Worm (Caenorhabditis elegans) whole organism, mixed stage, embryonic: ENCODE data around the gene Y57G7A.6.

Experiments
- blmp-1 ChIP-seq: fragments of 150-350 bp; optimal IDR thresholded peaks from 2 replicates; lab custom pipeline; 2014; ENCODE audit warnings: missing biosample characterization, missing genetic modification characterization
- ceh-43 ChIP-seq: fragments of 200-800 bp; sonication (Bioruptor generic); optimal IDR thresholded peaks from 2 replicates; lab custom pipeline; 2018; ENCODE audit warnings: mild to moderate bottlenecking, missing genetic modification characterization, moderate library complexity, missing compliant biosample characterization
- ces-1 ChIP-seq: fragments of 150-350 bp; optimal IDR thresholded peaks from 2 replicates; lab custom pipeline; 2014; ENCODE audit warnings: missing biosample characterization, missing genetic modification reagents, missing genetic modification characterization
- elt-1 ChIP-seq: sonication (generic microtip); optimal IDR thresholded peaks from 2 replicates; lab custom pipeline; 2017; ENCODE audit warnings: missing genetic modification characterization, mild to moderate bottlenecking, missing compliant biosample characterization, antibody characterized with exemption, moderate library complexity, borderline replicate concordance; ENCODE audit not compliant: insufficient read depth
- lin-13 ChIP-seq: fragments of 150-350 bp; optimal IDR thresholded peaks from 2 replicates; lab custom pipeline; 2014; ENCODE audit warnings: missing biosample characterization, missing genetic modification characterization
- lsy-2 ChIP-seq: fragments of 150-350 bp; optimal IDR thresholded peaks from 2 replicates; lab custom pipeline; 2014; ENCODE audit warnings: missing biosample characterization, missing genetic modification characterization
- mep-1 ChIP-seq: fragments of 150-350 bp; optimal IDR thresholded peaks from 2 replicates; lab custom pipeline; 2017; ENCODE audit warnings: missing biosample characterization, missing genetic modification reagents, missing genetic modification characterization, inconsistent platforms
- nhr-12 ChIP-seq: fragments of 150-350 bp; optimal IDR thresholded peaks from 2 replicates; lab custom pipeline; 2014; ENCODE audit warnings: missing biosample characterization, missing genetic modification characterization
- nhr-237 ChIP-seq: fragments of 150-350 bp; optimal IDR thresholded peaks from 2 replicates; lab custom pipeline; 2014; ENCODE audit warnings: missing biosample characterization, missing genetic modification characterization
- pha-4 ChIP-seq: fragments of 150-350 bp; optimal IDR thresholded peaks from 2 replicates; lab custom pipeline; 2018; ENCODE audit warnings: missing biosample characterization, missing genetic modification reagents, missing genetic modification characterization
- sptf-1 ChIP-seq: sonication (generic microtip); optimal IDR thresholded peaks from 2 replicates; lab custom pipeline; 2017; ENCODE audit warnings: mild to moderate bottlenecking, missing genetic modification characterization, moderate library complexity, missing compliant biosample characterization
- unc-39 ChIP-seq: fragments of 150-350 bp; optimal IDR thresholded peaks from 2 replicates; lab custom pipeline; 2014; ENCODE audit warnings: missing biosample characterization, missing genetic modification characterization
- unc-62 ChIP-seq: fragments of 150-350 bp; optimal IDR thresholded peaks from 2 replicates; lab custom pipeline; 2014; ENCODE audit warnings: missing biosample characterization, missing genetic modification reagents, missing genetic modification characterization
- ztf-11 ChIP-seq: fragments of 150-350 bp; optimal IDR thresholded peaks from 2 replicates; lab custom pipeline; 2014; ENCODE audit warnings: missing biosample characterization, missing genetic modification characterization

DNA sequence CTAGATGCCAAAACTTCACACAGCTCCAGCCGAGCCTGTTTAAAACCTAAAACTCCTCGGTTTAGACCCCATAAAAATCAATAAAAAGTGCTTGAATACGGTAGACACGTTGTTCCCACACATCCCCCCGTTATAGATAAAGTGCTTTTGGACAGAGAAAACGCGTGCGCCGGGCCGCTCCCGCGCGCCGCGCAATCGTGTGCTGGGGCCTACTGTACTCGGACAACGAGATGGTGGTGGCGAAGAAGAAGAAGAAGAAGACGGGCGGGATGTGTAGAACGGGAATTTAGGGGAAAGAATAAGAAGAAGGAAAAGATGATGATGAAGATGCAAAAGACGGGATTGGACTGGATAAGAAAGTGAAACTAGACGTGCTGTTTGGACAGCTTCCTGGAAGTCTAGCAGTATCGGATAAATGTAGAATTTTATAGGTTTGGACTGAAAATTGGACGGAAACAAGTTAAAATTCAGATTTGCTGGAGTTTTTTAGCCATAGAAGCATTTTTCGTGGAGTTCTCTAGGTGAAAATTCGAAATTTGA, 40.9 kb downstream of the Y57G7A.6 start:
- TF ChIP-seq unc-39 (tag; lab: Kevin White, UChicago) (no peak), blmp-1 (tag; lab: Kevin White, UChicago) (peak; percentile 26), unc-62 (no peak), nhr-12 (tag; lab: Kevin White, UChicago) (no peak), mep-1 (tag; lab: Kevin White, UChicago) (no peak), ces-1 (GFP tag; lab: Kevin White, UChicago) (no peak), elt-1 (peak; percentile 9), ceh-43 (GFP tag; lab: Kevin White, UChicago) (no peak), pha-4 (tag; lab: Kevin White, UChicago) (no peak), lsy-2 (tag; lab: Kevin White, UChicago) (no peak), ztf-11 (no peak), sptf-1 (tag; lab: Kevin White, UChicago) (peak; percentile 20), lin-13 (tag; lab: Kevin White, UChicago) (no peak), nhr-237 (tag; lab: Kevin White, UChicago) (no peak)
